Fruit fly (Drosophila melanogaster): ENCODE measurements around the gene Non2.

The Non2 gene

DNA sequence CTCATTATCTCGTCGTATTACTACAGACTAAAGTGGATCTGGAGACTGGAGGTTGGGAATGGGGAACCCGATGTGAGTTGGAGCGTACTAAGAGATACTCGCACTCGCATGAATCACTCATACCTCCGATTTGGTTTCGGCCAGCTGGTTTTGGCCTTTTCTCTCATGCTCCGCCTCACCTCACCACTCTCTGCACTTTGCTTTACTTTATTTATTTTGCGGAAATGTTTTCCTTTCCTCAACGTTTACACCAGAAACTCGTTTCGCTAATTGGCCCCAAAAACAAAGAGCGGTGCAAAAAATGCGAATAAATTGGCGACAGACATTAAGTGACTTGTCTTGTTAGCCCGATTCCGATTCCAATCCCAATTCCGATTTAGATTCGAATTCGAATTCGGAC is 40.6 kb downstream of the Non2 start:
- TF ChIP-seq dl (GFP tag; optimal IDR thresholded peaks at IDR 0.05; ENCODE audit: insufficient read depth in 1 of 2, partially characterized antibody in 2 of 2) (no peak), Vsx2 (GFP tag; optimal IDR thresholded peaks at IDR 0.05; ENCODE audit: partially characterized antibody) (peak; percentile 22), Hnf4 (GFP tag; optimal IDR thresholded peaks at IDR 0.05) (no peak), CrebA (GFP tag; optimal IDR thresholded peaks at IDR 0.05; ENCODE audit: borderline replicate concordance) (no peak), usp (GFP tag; optimal IDR thresholded peaks at IDR 0.05) (no peak), brk (GFP tag; optimal IDR thresholded peaks at IDR 0.05) (no peak), rgr (GFP tag; optimal IDR thresholded peaks at IDR 0.05) (no peak), Dif (GFP tag; optimal IDR thresholded peaks at IDR 0.05; ENCODE audit: partially characterized antibody) (no peak), Myc (optimal IDR thresholded peaks at IDR 0.05) (no peak), dmrt93B (GFP tag; optimal IDR thresholded peaks at IDR 0.05) (no peak), psq (GFP tag; optimal IDR thresholded peaks at IDR 0.05) (peak; percentile 23), CG9705 (GFP tag; optimal IDR thresholded peaks at IDR 0.05) (no peak), h (GFP tag; optimal IDR thresholded peaks at IDR 0.05) (no peak), tai (GFP tag; optimal IDR thresholded peaks at IDR 0.05) (no peak), woc (GFP tag; optimal IDR thresholded peaks at IDR 0.05) (no peak)

dm6 chr3L:2808278-2808892 is 41.6 kb downstream of the Non2 start:
- TF ChIP-seq Dif (GFP tag; optimal IDR thresholded peaks at IDR 0.05; ENCODE audit: partially characterized antibody) (peak; percentile 40), lola (GFP tag; optimal IDR thresholded peaks at IDR 0.05) (no peak), brk (GFP tag; optimal IDR thresholded peaks at IDR 0.05) (peak; percentile 53), dsf (GFP tag; optimal IDR thresholded peaks at IDR 0.05; ENCODE audit: borderline replicate concordance) (no peak), Dfd (GFP tag; optimal IDR thresholded peaks at IDR 0.05) (no peak), pan (optimal IDR thresholded peaks at IDR 0.05) (no peak), Mio (GFP tag; optimal IDR thresholded peaks at IDR 0.05) (no peak), Hr78 (GFP tag; optimal IDR thresholded peaks at IDR 0.05) (no peak), psq (GFP tag; optimal IDR thresholded peaks at IDR 0.05) (peak; percentile 98), CG9705 (GFP tag; optimal IDR thresholded peaks at IDR 0.05) (no peak), sage (GFP tag; optimal IDR thresholded peaks at IDR 0.05) (peak; percentile 1), Rel (GFP tag; optimal IDR thresholded peaks at IDR 0.05) (peak; percentile 59), Rel (tag; optimal IDR thresholded peaks at IDR 0.05) (peak; percentile 25), fru (GFP tag; optimal IDR thresholded peaks at IDR 0.05) (peak; percentile 43), Vsx2 (GFP tag; optimal IDR thresholded peaks at IDR 0.05; ENCODE audit: partially characterized antibody) (peak; percentile 84), CrebA (GFP tag; optimal IDR thresholded peaks at IDR 0.05; ENCODE audit: borderline replicate concordance) (peak; percentile 76), Myc (optimal IDR thresholded peaks at IDR 0.05) (no peak), rgr (GFP tag; optimal IDR thresholded peaks at IDR 0.05) (peak; percentile 46), Hnf4 (GFP tag; optimal IDR thresholded peaks at IDR 0.05) (peak; percentile 2), Sp1 (GFP tag; optimal IDR thresholded peaks at IDR 0.05) (peak; percentile 52), h (GFP tag; optimal IDR thresholded peaks at IDR 0.05) (peak; percentile 27), jim (GFP tag; optimal IDR thresholded peaks at IDR 0.05) (peak; percentile 43), ey (GFP tag; optimal IDR thresholded peaks at IDR 0.05) (peak; percentile 36), sv (GFP tag; optimal IDR thresholded peaks at IDR 0.05) (no peak), foxo (GFP tag; optimal IDR thresholded peaks at IDR 0.05) (peak in 1 of 2 experiments; percentile 39), woc (GFP tag; optimal IDR thresholded peaks at IDR 0.05) (peak; percentile 56), Abd-B (GFP tag; optimal IDR thresholded peaks at IDR 0.05) (no peak), br (GFP tag; optimal IDR thresholded peaks at IDR 0.05) (peak; percentile 50), CG32264 (GFP tag; optimal IDR thresholded peaks at IDR 0.05) (no peak), Hr83 (GFP tag; optimal IDR thresholded peaks at IDR 0.05; ENCODE audit: poor library complexity, severe bottlenecking) (no peak), dl (GFP tag; optimal IDR thresholded peaks at IDR 0.05; ENCODE audit: insufficient read depth in 1 of 2, partially characterized antibody in 2 of 2) (peak; percentile 5 to 28), N (GFP tag; optimal IDR thresholded peaks at IDR 0.05) (no peak), Jra (GFP tag; optimal IDR thresholded peaks at IDR 0.05) (no peak), tai (GFP tag; optimal IDR thresholded peaks at IDR 0.05) (no peak), GATAd (GFP tag; optimal IDR thresholded peaks at IDR 0.05) (no peak), dmrt93B (GFP tag; optimal IDR thresholded peaks at IDR 0.05) (no peak), OdsH (GFP tag; optimal IDR thresholded peaks at IDR 0.05) (peak; percentile 46), usp (GFP tag; optimal IDR thresholded peaks at IDR 0.05) (no peak), HLH106 (tag; optimal IDR thresholded peaks at IDR 0.05) (peak; percentile 34)
